Worm (Caenorhabditis elegans) whole organism, L4 larva: ENCODE measurements around the gene cca-1.

Source experiments
- F44E2.7 ChIP-seq: fragments of 200-800 bp; sonication (Bioruptor generic); IDR thresholded peaks from 2 replicates; pipeline ENCODE4 v2.1.2; 2022; ENCODE audit warnings: missing genetic modification characterization, missing compliant biosample characterization
- F49E8.2 ChIP-seq: sonication (generic microtip); optimal IDR thresholded peaks from 2 replicates; lab custom pipeline; 2016; ENCODE audit warnings: missing compliant biosample characterization, mild to moderate bottlenecking, missing genetic modification characterization, borderline replicate concordance
- aha-1 ChIP-seq: fragments of 150-350 bp; peaks from one replicate; lab custom pipeline; 2014; ENCODE audit warnings: missing biosample characterization, missing genetic modification characterization
- ces-1 ChIP-seq: fragments of 150-350 bp; sonication (generic microtip); optimal IDR thresholded peaks from 4 replicates; lab custom pipeline; 2014; ENCODE audit warnings: missing biosample characterization, missing genetic modification reagents, missing genetic modification characterization
- egl-27 ChIP-seq: sonication (generic microtip); optimal IDR thresholded peaks from 3 replicates; lab custom pipeline; 2017; ENCODE audit warnings: missing biosample characterization, missing genetic modification reagents, missing genetic modification characterization
- fos-1 ChIP-seq: fragments of 150-350 bp; optimal IDR thresholded peaks from 2 replicates; lab custom pipeline; 2014; ENCODE audit warnings: missing biosample characterization, missing genetic modification characterization
- hmg-1.1 ChIP-seq: fragments of 200-800 bp; sonication (Bioruptor generic); IDR thresholded peaks from 2 replicates; pipeline ENCODE4 v1.3.6; 2022; ENCODE audit warnings: missing genetic modification reagents, missing genetic modification characterization, missing compliant biosample characterization
- lsy-2 ChIP-seq, 2 experiments: fragments of 150-350 bp in 1 of 2; sonication (generic microtip) in 1 of 2; optimal IDR thresholded peaks; 2 replicates each; lab custom pipeline; 2014 to 2017; ENCODE audit warnings: missing biosample characterization in 2 of 2, missing genetic modification characterization in 2 of 2
- nhr-6 ChIP-seq: fragments of 150-350 bp; optimal IDR thresholded peaks from 2 replicates; lab custom pipeline; 2014; ENCODE audit warnings: missing biosample characterization, missing genetic modification characterization
- nhr-77 ChIP-seq: fragments of 150-350 bp; optimal IDR thresholded peaks from 2 replicates; lab custom pipeline; 2014; ENCODE audit warnings: missing biosample characterization, missing genetic modification characterization
- unc-130 ChIP-seq: sonication (generic microtip); optimal IDR thresholded peaks from 2 replicates; lab custom pipeline; 2016; ENCODE audit warnings: missing genetic modification reagents, missing genetic modification characterization, missing compliant biosample characterization
- zfp-3 ChIP-seq: fragments of 200-800 bp; sonication (Bioruptor generic); conservative IDR thresholded peaks from 2 replicates; pipeline ENCODE4 v1.3.6; 2022; ENCODE audit warnings: missing genetic modification reagents, missing genetic modification characterization, missing compliant biosample characterization
- ztf-11 ChIP-seq: fragments of 150-350 bp; optimal IDR thresholded peaks from 2 replicates; lab custom pipeline; 2014; ENCODE audit warnings: missing biosample characterization, missing genetic modification characterization

- TF ChIP-seq unc-130 (GFP tag; lab: Kevin White, UChicago) (no peak), nhr-6 (no peak), lsy-2 (tag; optimal IDR thresholded peaks at IDR 0.05; lab: Kevin White, UChicago) (no peak), fos-1 (tag; lab: Kevin White, UChicago) (no peak), F49E8.2 (tag; lab: Kevin White, UChicago) (no peak), nhr-77 (tag; lab: Kevin White, UChicago) (no peak), aha-1 (tag; lab: Kevin White, UChicago) (no peak), ztf-11 (tag; lab: Kevin White, UChicago) (no peak), hmg-1.1 (GFP tag; lab: Robert Waterston, UW) (no peak), F44E2.7 (GFP tag; lab: Robert Waterston, UW) (no peak), zfp-3 (GFP tag; lab: Robert Waterston, UW) (no peak), egl-27 (tag; lab: Kevin White, UChicago) (no peak), ces-1 (GFP tag; lab: Kevin White, UChicago) (no peak)
Observed at ce11 chrX:7883994-7884393, 8.2 kb upstream of the cca-1 start, which contains the start of gene pcyt-2.2.
